Worm (Caenorhabditis elegans) whole organism, midembryonic: Measurements from ENCODE around the gene cyp-34A2.

Source experiments
- cog-1 ChIP-seq: sonication (generic microtip); optimal IDR thresholded peaks from 2 replicates; lab custom pipeline; 2016; ENCODE audit warnings: missing genetic modification characterization, missing compliant biosample characterization
- tab-1 ChIP-seq: fragments of 200-800 bp; sonication (Bioruptor generic); IDR thresholded peaks from 2 replicates; pipeline ENCODE4 v1.3.6; 2022; ENCODE audit warnings: missing genetic modification characterization, missing compliant biosample characterization
- ztf-29 ChIP-seq: fragments of 200-800 bp; sonication (Bioruptor generic); IDR thresholded peaks from 2 replicates; pipeline ENCODE4 v1.3.6; 2022; ENCODE audit warnings: missing genetic modification reagents, missing genetic modification characterization, missing compliant biosample characterization

ce11 chrV:15265814-15266213, 25.1 kb downstream of the cyp-34A2 start, which contains the start of gene M01B2.13:
- no peak for TF ChIP-seq ztf-29 (GFP tag; lab: Robert Waterston, UW)
- no peak for TF ChIP-seq tab-1 (GFP tag; lab: Robert Waterston, UW)
- no peak for TF ChIP-seq cog-1 (tag; lab: Kevin White, UChicago)
